Worm (Caenorhabditis elegans): ENCODE data around the gene ZK742.7.

ce11 chrV:7810591-7810990, 12.4 kb downstream of the ZK742.7 start:
- TF ChIP-seq nhr-23 (tag; optimal IDR thresholded peaks at IDR 0.05): no peak
- no peak for TF ChIP-seq lin-15B (tag; optimal IDR thresholded peaks at IDR 0.05)
- TF ChIP-seq unc-39 (tag; optimal IDR thresholded peaks at IDR 0.05): no peak
- TF ChIP-seq nhr-11 (tag; optimal IDR thresholded peaks at IDR 0.05): no peak
- TF ChIP-seq pqm-1 (tag; optimal IDR thresholded peaks at IDR 0.05): no peak
- TF ChIP-seq pha-4 (tag; optimal IDR thresholded peaks at IDR 0.05): no peak
